Fruit fly (Drosophila melanogaster) ovary, adult (tissue): ENCODE results near the gene CG42329.

Source experiments
- CG17801 ChIP-seq: fragments of 200-800 bp; optimal IDR thresholded peaks from 2 replicates; lab custom pipeline; 2019; ENCODE audit warnings: missing biosample characterization, mild to moderate bottlenecking, missing genetic modification characterization, moderate library complexity; ENCODE audit not compliant: partially characterized antibody

Gene CG42329

DNA sequence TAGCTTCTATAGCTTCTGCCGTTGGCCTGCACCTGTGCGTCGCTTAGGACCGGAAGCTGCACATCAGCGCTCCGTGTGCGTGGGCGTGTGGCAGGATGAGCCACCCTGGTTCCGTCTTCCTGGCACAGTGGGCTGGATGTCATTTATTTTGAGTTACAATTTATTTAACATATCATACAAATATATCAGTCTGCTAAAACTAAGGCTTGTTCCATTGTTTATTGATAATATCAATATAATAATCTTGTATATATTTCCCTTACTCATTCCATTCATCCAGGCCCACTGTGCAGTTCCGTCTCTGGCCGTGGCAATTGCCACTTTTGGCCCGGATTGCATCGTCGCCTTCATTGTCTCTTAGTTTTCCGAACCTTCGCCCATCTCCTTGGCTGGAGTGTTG lies 4.6 kb upstream of the CG42329 start:
- no peak for TF ChIP-seq CG17801 (GFP tag; lab: Kevin White, UChicago)

DNA sequence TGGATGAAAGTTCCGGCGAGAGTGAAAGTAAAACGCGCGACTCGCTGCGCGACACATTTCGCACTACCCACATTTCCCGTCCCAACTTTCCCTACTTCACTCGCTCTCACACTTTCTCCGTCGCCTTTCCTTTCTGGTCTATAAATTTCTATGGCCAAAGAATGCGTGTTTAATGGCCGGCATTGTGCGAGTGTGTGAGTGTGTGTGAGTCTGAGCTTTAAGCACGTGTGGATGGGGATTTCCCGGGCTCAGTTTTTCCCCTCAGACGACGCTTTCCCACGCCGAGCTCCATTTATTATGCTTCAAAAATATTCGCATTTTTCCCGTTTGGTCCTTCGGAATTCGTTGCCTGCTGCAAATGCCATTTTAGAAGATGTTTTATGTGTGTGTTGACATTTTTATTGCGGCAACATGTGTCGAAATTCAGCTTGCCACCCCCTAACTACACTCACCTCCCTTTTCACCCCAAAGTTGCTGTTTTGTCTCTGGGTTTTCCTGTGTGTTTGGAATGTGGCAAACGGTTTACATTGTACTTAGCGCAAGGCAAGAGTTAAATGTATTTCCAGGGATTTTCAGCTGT lies 2.0 kb upstream of the CG42329 start:
- no peak for TF ChIP-seq CG17801 (GFP tag; lab: Kevin White, UChicago)

DNA sequence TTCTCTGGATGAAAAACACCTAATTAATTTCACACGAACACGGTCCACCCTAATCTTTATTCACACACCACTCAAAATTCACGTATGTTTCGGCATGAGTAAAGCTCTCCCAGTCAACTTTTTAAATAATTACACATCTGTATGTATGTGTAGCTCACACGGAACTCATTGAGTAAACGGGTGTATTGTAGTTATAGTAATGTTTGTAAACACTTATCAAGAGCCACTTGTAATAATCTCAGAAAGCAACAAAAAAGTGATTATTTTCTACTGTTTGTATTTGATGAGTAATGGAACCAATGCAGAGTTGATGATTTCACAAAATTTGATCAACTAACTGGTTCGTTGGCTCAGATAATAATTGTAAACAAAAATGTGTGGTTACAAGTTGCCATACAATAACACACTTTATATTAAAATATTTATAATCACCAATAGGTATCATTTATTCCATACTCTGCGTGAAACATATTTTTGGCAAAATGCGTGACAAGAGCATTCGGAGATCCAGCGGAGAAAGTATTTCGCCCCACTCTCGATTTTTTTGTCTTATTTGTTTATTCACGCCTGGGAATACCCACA lies 1.1 kb upstream of the CG42329 start:
- TF ChIP-seq CG17801 (GFP tag; lab: Kevin White, UChicago), result no peak

DNA sequence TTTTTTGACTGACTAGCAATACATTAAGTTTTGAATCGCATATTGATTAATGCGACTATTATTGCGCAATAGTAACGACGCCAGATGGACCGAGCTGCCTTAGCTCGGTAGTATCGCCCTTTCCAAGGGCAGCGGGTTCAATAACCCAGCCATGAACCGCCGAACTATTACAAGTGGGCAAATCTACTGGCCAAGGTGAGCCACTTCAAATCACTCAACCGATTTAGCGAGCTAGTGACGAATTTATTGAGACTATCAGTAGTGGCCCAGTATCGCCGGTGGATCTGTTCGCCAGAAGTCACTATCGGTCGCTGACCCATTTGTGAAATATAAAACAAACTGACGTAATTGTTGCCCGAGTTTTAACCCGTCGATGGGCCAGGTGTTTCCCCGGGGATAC lies 618 bp upstream of the CG42329 start:
- no peak for TF ChIP-seq CG17801 (GFP tag; lab: Kevin White, UChicago)

DNA sequence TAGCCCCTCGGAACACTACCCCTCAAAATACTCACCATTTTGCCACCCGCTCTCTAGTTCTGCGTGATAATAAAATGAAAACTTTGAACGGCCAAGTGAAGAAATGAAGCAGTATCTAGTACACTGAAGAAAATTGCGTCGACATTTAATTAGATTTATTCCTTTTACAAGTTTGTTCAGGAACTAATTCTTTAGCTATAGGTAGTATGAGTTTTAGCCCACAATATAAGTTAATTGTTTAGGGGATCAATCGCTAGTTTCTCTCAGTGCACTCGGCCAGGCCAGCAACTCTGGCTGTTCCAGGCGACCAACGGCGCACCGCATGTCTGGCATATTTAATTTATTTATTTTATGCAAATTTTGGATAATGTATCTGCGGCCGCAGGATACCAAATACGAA lies 11.6 kb downstream of the CG42329 start:
- no peak for TF ChIP-seq CG17801 (GFP tag; lab: Kevin White, UChicago)

DNA sequence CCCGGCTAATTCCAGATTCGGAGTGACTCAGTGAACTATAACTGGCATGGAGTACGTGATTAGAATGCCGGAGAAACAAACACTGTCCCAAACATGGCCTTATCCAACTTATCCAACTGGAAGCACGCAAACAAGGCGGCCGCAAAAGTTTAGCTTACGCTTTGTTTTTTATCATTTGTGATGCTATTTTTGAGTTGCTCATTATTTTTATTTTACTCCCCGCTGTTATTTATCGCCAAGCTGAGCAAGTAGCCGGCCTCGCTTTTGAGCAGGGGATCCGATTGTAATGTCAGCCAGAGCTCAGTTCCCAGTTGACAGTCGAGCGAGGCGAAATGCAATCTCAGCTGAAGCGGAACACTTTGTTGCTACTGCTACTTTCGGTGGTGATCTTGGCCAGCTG lies 20.6 kb downstream of the CG42329 start, which contains the start of gene CG5397:
Gene CG5397, plus strand, starts transcription at position 301 of the 400 bp plus-strand sequence.
- TF ChIP-seq CG17801 (GFP tag; lab: Kevin White, UChicago), result no peak

DNA sequence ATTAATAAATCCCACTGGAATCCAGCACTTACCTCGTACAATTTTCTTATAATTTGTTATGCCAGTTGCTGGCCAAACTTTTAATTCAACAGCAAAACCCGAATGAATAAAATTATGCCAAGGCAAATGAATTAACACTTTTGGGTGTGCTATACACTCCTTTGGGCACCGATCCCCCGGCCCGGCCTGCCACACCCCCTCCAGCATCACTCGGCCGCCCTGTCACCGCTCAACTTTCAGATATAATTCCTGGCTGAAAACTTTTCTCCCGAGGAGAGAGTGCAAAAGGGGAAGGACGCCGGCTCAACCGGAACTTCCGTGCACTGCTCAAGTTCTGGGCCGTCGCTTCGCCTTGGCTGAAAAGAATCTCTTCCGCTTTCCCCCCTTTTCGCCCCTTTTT lies 34.1 kb downstream of the CG42329 start:
- TF ChIP-seq CG17801 (GFP tag; lab: Kevin White, UChicago), result no peak

DNA sequence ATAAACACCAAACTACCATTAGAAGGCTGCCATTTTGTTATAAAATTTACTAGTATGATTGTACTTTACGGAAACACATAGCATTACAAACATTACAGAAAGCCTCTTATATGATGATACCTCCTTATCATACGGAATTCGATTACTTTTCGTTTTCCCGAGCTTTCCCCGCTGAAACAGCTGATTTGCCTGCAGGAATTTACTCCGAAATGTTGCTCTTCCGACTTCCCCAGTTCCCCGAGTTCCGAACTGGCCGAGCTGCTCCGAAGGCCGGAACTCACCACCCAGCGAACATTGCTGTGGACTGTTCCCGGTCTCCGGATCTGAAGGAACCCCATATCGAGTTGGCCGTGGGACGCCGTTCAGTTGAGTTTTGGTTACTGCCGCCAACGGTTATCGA lies 36.9 kb downstream of the CG42329 start, which contains the start of gene robo3:
Gene robo3, plus strand, starts transcription at position 379 of the 400 bp plus-strand sequence.
- TF ChIP-seq CG17801 (GFP tag; lab: Kevin White, UChicago), result no peak

DNA sequence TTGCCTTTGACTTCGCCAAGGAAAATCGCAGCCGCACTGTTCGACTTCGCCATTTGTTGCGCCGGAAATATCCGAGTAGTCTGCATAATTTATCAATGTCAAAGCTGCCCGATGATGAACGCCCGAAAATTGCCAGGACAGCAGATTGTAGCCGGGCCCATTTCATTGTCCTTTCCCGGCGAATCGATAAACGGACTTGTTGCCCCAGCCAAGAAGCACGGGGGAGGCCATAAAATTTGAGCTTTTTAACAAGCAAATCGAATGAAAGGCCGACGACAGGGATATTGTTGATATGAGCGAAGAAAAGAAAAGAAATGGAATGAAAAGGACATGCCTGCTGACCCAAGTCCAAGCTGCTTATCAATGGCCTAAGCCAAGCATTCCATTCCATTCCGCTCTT lies 43.6 kb downstream of the CG42329 start:
- no peak for TF ChIP-seq CG17801 (GFP tag; lab: Kevin White, UChicago)
